Worm (Caenorhabditis elegans): ENCODE results near the gene M01H9.4.

Gene M01H9.4

ce11 chrIV:4472418-4473173 lies 10.1 kb downstream of the M01H9.4 start:
- TF ChIP-seq F13C5.2 (tag; optimal IDR thresholded peaks at IDR 0.05) (no peak), B0310.2 (tag; optimal IDR thresholded peaks at IDR 0.05) (no peak), aly-1 (tag; optimal IDR thresholded peaks at IDR 0.05) (no peak), tbx-37 (GFP tag; conservative IDR thresholded peaks at IDR 0.05) (no peak), tbx-11 (GFP tag; IDR thresholded peaks at IDR 0.05) (no peak), hnd-1 (tag; optimal IDR thresholded peaks at IDR 0.05) (no peak)

ce11 chrIV:4470885-4471772 lies 11.6 kb downstream of the M01H9.4 start:
- TF ChIP-seq flt-1 (GFP tag; IDR thresholded peaks at IDR 0.05) (no peak), B0310.2 (tag; optimal IDR thresholded peaks at IDR 0.05) (no peak), sea-1 (GFP tag; conservative IDR thresholded peaks at IDR 0.05) (no peak), hmbx-1 (tag; optimal IDR thresholded peaks at IDR 0.05) (no peak), F13C5.2 (tag; optimal IDR thresholded peaks at IDR 0.05) (no peak), hnd-1 (tag; optimal IDR thresholded peaks at IDR 0.05) (no peak), ceh-13 (GFP tag; optimal IDR thresholded peaks at IDR 0.05) (no peak), aly-1 (tag; optimal IDR thresholded peaks at IDR 0.05) (no peak), ceh-36 (tag; optimal IDR thresholded peaks at IDR 0.05) (no peak), scrt-1 (GFP tag; IDR thresholded peaks at IDR 0.05) (no peak), ama-1 (optimal IDR thresholded peaks at IDR 0.05) (no peak), tra-4 (tag; optimal IDR thresholded peaks at IDR 0.05) (no peak), tbx-37 (GFP tag; conservative IDR thresholded peaks at IDR 0.05) (no peak), pes-1 (GFP tag; IDR thresholded peaks at IDR 0.05) (no peak), tbx-11 (GFP tag; IDR thresholded peaks at IDR 0.05) (no peak), ets-7 (tag; optimal IDR thresholded peaks at IDR 0.05) (no peak)

- TF ChIP-seq pes-1 (GFP tag; IDR thresholded peaks at IDR 0.05) = no peak
- TF ChIP-seq hmg-4 (GFP tag; optimal IDR thresholded peaks at IDR 0.05) = no peak
- no peak for TF ChIP-seq sea-1 (GFP tag; conservative IDR thresholded peaks at IDR 0.05)
- no peak for TF ChIP-seq scrt-1 (GFP tag; IDR thresholded peaks at IDR 0.05)
- TF ChIP-seq tbx-11 (GFP tag; IDR thresholded peaks at IDR 0.05) = no peak
- no peak for TF ChIP-seq tbx-37 (GFP tag; conservative IDR thresholded peaks at IDR 0.05)
- no peak for TF ChIP-seq B0310.2 (tag; optimal IDR thresholded peaks at IDR 0.05)
- TF ChIP-seq aly-1 (tag; optimal IDR thresholded peaks at IDR 0.05) = no peak
- no peak for TF ChIP-seq hnd-1 (tag; optimal IDR thresholded peaks at IDR 0.05)
- no peak for TF ChIP-seq flt-1 (GFP tag; IDR thresholded peaks at IDR 0.05)
- TF ChIP-seq ets-7 (tag; optimal IDR thresholded peaks at IDR 0.05) = no peak
- no peak for TF ChIP-seq ceh-13 (GFP tag; optimal IDR thresholded peaks at IDR 0.05)
- no peak for TF ChIP-seq hmbx-1 (tag; optimal IDR thresholded peaks at IDR 0.05)
- no peak for TF ChIP-seq F13C5.2 (tag; optimal IDR thresholded peaks at IDR 0.05)
- TF ChIP-seq ama-1 (optimal IDR thresholded peaks at IDR 0.05) = no peak
- no peak for TF ChIP-seq ceh-36 (tag; optimal IDR thresholded peaks at IDR 0.05)
- TF ChIP-seq tra-4 (tag; optimal IDR thresholded peaks at IDR 0.05) = no peak
Observed at ce11 chrIV:4469770-4470709, 12.7 kb downstream of the M01H9.4 start.

ce11 chrIV:4469055-4469454 lies 13.7 kb downstream of the M01H9.4 start:
- TF ChIP-seq hmbx-1 (tag; optimal IDR thresholded peaks at IDR 0.05) = no peak
- TF ChIP-seq hnd-1 (tag; optimal IDR thresholded peaks at IDR 0.05) = no peak
- no peak for TF ChIP-seq hmg-4 (GFP tag; optimal IDR thresholded peaks at IDR 0.05)
- TF ChIP-seq ama-1 (optimal IDR thresholded peaks at IDR 0.05) = no peak
- no peak for TF ChIP-seq tra-4 (tag; optimal IDR thresholded peaks at IDR 0.05)
- no peak for TF ChIP-seq flt-1 (GFP tag; IDR thresholded peaks at IDR 0.05)

ce11 chrIV:4468046-4468727 lies 14.5 kb downstream of the M01H9.4 start:
- TF ChIP-seq tra-4 (tag; optimal IDR thresholded peaks at IDR 0.05) (no peak), B0310.2 (tag; optimal IDR thresholded peaks at IDR 0.05) (no peak), hmg-4 (GFP tag; optimal IDR thresholded peaks at IDR 0.05) (no peak), ets-7 (tag; optimal IDR thresholded peaks at IDR 0.05) (no peak), flt-1 (GFP tag; IDR thresholded peaks at IDR 0.05) (no peak), aly-1 (tag; optimal IDR thresholded peaks at IDR 0.05) (no peak), hmbx-1 (tag; optimal IDR thresholded peaks at IDR 0.05) (no peak), F13C5.2 (tag; optimal IDR thresholded peaks at IDR 0.05) (no peak), ama-1 (optimal IDR thresholded peaks at IDR 0.05) (no peak), ceh-13 (GFP tag; optimal IDR thresholded peaks at IDR 0.05) (no peak), ceh-36 (tag; optimal IDR thresholded peaks at IDR 0.05) (no peak), tbx-37 (GFP tag; conservative IDR thresholded peaks at IDR 0.05) (no peak), hnd-1 (tag; optimal IDR thresholded peaks at IDR 0.05) (no peak), tbx-11 (GFP tag; IDR thresholded peaks at IDR 0.05) (no peak), scrt-1 (GFP tag; IDR thresholded peaks at IDR 0.05) (no peak)

- TF ChIP-seq pes-1 (GFP tag; IDR thresholded peaks at IDR 0.05) (no peak), tra-4 (tag; optimal IDR thresholded peaks at IDR 0.05) (no peak), ama-1 (optimal IDR thresholded peaks at IDR 0.05) (no peak), flt-1 (GFP tag; IDR thresholded peaks at IDR 0.05) (no peak), hmg-4 (GFP tag; optimal IDR thresholded peaks at IDR 0.05) (no peak), aly-1 (tag; optimal IDR thresholded peaks at IDR 0.05) (no peak), scrt-1 (GFP tag; IDR thresholded peaks at IDR 0.05) (no peak), B0310.2 (tag; optimal IDR thresholded peaks at IDR 0.05) (no peak), tbx-11 (GFP tag; IDR thresholded peaks at IDR 0.05) (no peak), F13C5.2 (tag; optimal IDR thresholded peaks at IDR 0.05) (no peak), hnd-1 (tag; optimal IDR thresholded peaks at IDR 0.05) (no peak), sea-1 (GFP tag; conservative IDR thresholded peaks at IDR 0.05) (no peak), ets-7 (tag; optimal IDR thresholded peaks at IDR 0.05) (no peak), hmbx-1 (tag; optimal IDR thresholded peaks at IDR 0.05) (no peak), tbx-37 (GFP tag; conservative IDR thresholded peaks at IDR 0.05) (no peak)
Observed at ce11 chrIV:4465184-4465583, 17.5 kb downstream of the M01H9.4 start, which contains the start of gene M01H9.5. Gene M01H9.5, plus strand, starts transcription at chrIV:4465484.
